Worm (Caenorhabditis elegans): ENCODE measurements around the gene srz-100.

ce11 chrV:16733681-16734080 is 2.0 kb downstream of the srz-100 start, which contains the start of gene T25E12.16:
- TF ChIP-seq mep-1 (tag; optimal IDR thresholded peaks at IDR 0.05) (no peak), nhr-28 (tag; optimal IDR thresholded peaks at IDR 0.05) (no peak), sdz-12 (GFP tag; optimal IDR thresholded peaks at IDR 0.05) (no peak)
